Fruit fly (Drosophila melanogaster) whole organism, embryonic: ENCODE results near the gene fwd.

Experiments used
- Atf3 ChIP-seq: fragments of 200-800 bp; sonication (Bioruptor generic); optimal IDR thresholded peaks from 3 replicates; lab custom pipeline; 2016; ENCODE audit warnings: missing biosample characterization, missing genetic modification characterization
- CG10147 ChIP-seq: fragments of 200-800 bp; sonication (Bioruptor generic); optimal IDR thresholded peaks from 2 replicates; lab custom pipeline; 2019; ENCODE audit warnings: missing biosample characterization, mild to moderate bottlenecking, missing genetic modification characterization, moderate library complexity
- CG10274 ChIP-seq: fragments of 200-800 bp; sonication (Bioruptor generic); optimal IDR thresholded peaks from 3 replicates; lab custom pipeline; 2017; ENCODE audit warnings: missing biosample characterization, mild to moderate bottlenecking, missing genetic modification characterization
- CG10321 ChIP-seq: fragments of 200-800 bp; sonication (Bioruptor generic); IDR thresholded peaks from 2 replicates; pipeline ENCODE4 v1.3.6; 2022; ENCODE audit warnings: missing biosample characterization, missing genetic modification characterization
- CG11085 ChIP-seq: fragments of 200-800 bp; sonication (Bioruptor generic); IDR thresholded peaks from 2 replicates; pipeline ENCODE4 v1.3.6; 2022; ENCODE audit warnings: missing biosample characterization, missing genetic modification characterization
- CG11247 ChIP-seq: fragments of 200-800 bp; sonication (Bioruptor generic); IDR thresholded peaks from 2 replicates; pipeline ENCODE4 v1.3.6; 2022; ENCODE audit warnings: missing biosample characterization, missing genetic modification characterization
- CG11723 ChIP-seq: fragments of 200-800 bp; sonication (Bioruptor generic); optimal IDR thresholded peaks from 2 replicates; lab custom pipeline; 2017; ENCODE audit warnings: missing biosample characterization, mild to moderate bottlenecking, missing genetic modification characterization
- CG12219 ChIP-seq: fragments of 200-800 bp; sonication (Bioruptor generic); optimal IDR thresholded peaks from 3 replicates; lab custom pipeline; 2018; ENCODE audit warnings: missing biosample characterization, mild to moderate bottlenecking, missing genetic modification characterization
- CG13775 ChIP-seq: fragments of 200-800 bp; sonication (Bioruptor generic); optimal IDR thresholded peaks from 3 replicates; lab custom pipeline; 2017; ENCODE audit warnings: missing biosample characterization, mild to moderate bottlenecking, missing genetic modification characterization
- CG14014 ChIP-seq: fragments of 200-800 bp; sonication (Bioruptor generic); IDR thresholded peaks from 2 replicates; pipeline ENCODE4 v1.3.6; 2022; ENCODE audit warnings: missing biosample characterization, missing genetic modification characterization
- CG15073 ChIP-seq: fragments of 200-800 bp; sonication (Bioruptor generic); optimal IDR thresholded peaks from 2 replicates; lab custom pipeline; 2016; ENCODE audit warnings: missing biosample characterization, missing genetic modification characterization
- CG16813 ChIP-seq: fragments of 200-800 bp; sonication (Bioruptor generic); IDR thresholded peaks from 3 replicates; pipeline ENCODE4 v1.3.6; 2022; ENCODE audit warnings: missing biosample characterization, missing genetic modification characterization; ENCODE audit not compliant: partially characterized antibody
- CG17328 ChIP-seq: fragments of 200-800 bp; sonication (Bioruptor generic); IDR thresholded peaks from 2 replicates; pipeline ENCODE4 v1.3.6; 2022; ENCODE audit warnings: missing biosample characterization, missing genetic modification characterization
- CG2116 ChIP-seq: fragments of 200-800 bp; sonication (Bioruptor generic); optimal IDR thresholded peaks from 3 replicates; lab custom pipeline; 2018; ENCODE audit warnings: missing biosample characterization, mild to moderate bottlenecking, missing genetic modification characterization
- CG2199 ChIP-seq: fragments of 200-800 bp; sonication (Bioruptor generic); IDR thresholded peaks from 3 replicates; pipeline ENCODE4 v1.3.6; 2022; ENCODE audit warnings: missing biosample characterization, missing genetic modification characterization
- CG30403 ChIP-seq: fragments of 200-800 bp; sonication (Bioruptor generic); optimal IDR thresholded peaks from 3 replicates; lab custom pipeline; 2016; ENCODE audit warnings: missing biosample characterization, missing genetic modification characterization
- CG3163 ChIP-seq: fragments of 200-800 bp; sonication (Bioruptor generic); optimal IDR thresholded peaks from 3 replicates; lab custom pipeline; 2016; ENCODE audit warnings: missing biosample characterization, missing genetic modification characterization
- CG33557 ChIP-seq: fragments of 200-800 bp; sonication (Bioruptor generic); optimal IDR thresholded peaks from 2 replicates; lab custom pipeline; 2019; ENCODE audit warnings: missing biosample characterization, mild to moderate bottlenecking, missing genetic modification characterization, moderate library complexity
- CG42726 ChIP-seq: fragments of 200-800 bp; sonication (Bioruptor generic); IDR thresholded peaks from 2 replicates; pipeline ENCODE4 v1.3.6; 2022; ENCODE audit warnings: missing biosample characterization, missing genetic modification characterization; ENCODE audit not compliant: partially characterized antibody
- CG4707 ChIP-seq: fragments of 200-800 bp; sonication (Bioruptor generic); optimal IDR thresholded peaks from 2 replicates; lab custom pipeline; 2018; ENCODE audit warnings: missing biosample characterization, mild to moderate bottlenecking, missing genetic modification characterization, moderate library complexity
- CG5180 ChIP-seq: fragments of 200-800 bp; sonication (Bioruptor generic); optimal IDR thresholded peaks from 3 replicates; lab custom pipeline; 2017; ENCODE audit warnings: missing biosample characterization, missing genetic modification characterization, mild to moderate bottlenecking, moderate library complexity, missing genetic modification reagents
- CG5245 ChIP-seq: fragments of 200-800 bp; sonication (Bioruptor generic); optimal IDR thresholded peaks from 3 replicates; lab custom pipeline; 2016; ENCODE audit warnings: missing biosample characterization, missing genetic modification characterization
- CG6654 ChIP-seq: fragments of 200-800 bp; sonication (Bioruptor generic); optimal IDR thresholded peaks from 2 replicates; lab custom pipeline; 2017; ENCODE audit warnings: missing biosample characterization, mild to moderate bottlenecking, missing genetic modification characterization
- D19B ChIP-seq: fragments of 200-800 bp; sonication (Bioruptor generic); optimal IDR thresholded peaks from 2 replicates; lab custom pipeline; 2017; ENCODE audit warnings: missing biosample characterization, mild to moderate bottlenecking, missing genetic modification characterization
- Dip3 ChIP-seq: fragments of 200-800 bp; sonication (Bioruptor generic); optimal IDR thresholded peaks from 3 replicates; lab custom pipeline; 2016; ENCODE audit warnings: missing biosample characterization, missing genetic modification characterization
- Drgx ChIP-seq: fragments of 200-800 bp; sonication (Bioruptor generic); IDR thresholded peaks from 2 replicates; pipeline ENCODE4 v1.3.6; 2022; ENCODE audit warnings: missing biosample characterization, missing genetic modification characterization
- Fer3 ChIP-seq: fragments of 200-800 bp; sonication (Bioruptor generic); optimal IDR thresholded peaks from 2 replicates; lab custom pipeline; 2018; ENCODE audit warnings: missing biosample characterization, mild to moderate bottlenecking, missing genetic modification characterization, moderate library complexity
- Myb ChIP-seq: fragments of 200-800 bp; sonication (Bioruptor generic); optimal IDR thresholded peaks from 2 replicates; lab custom pipeline; 2016; ENCODE audit warnings: missing biosample characterization, missing genetic modification characterization
- Rx ChIP-seq: fragments of 200-800 bp; sonication (Bioruptor generic); IDR thresholded peaks from 2 replicates; pipeline ENCODE4 v1.3.6; 2022; ENCODE audit warnings: missing biosample characterization, missing genetic modification characterization
- Stat92E ChIP-seq, 3 experiments: fragments of >200 bp in 2 of 3; fragments of 200-800 bp in 1 of 3; sonication (Bioruptor generic) in 1 of 3; optimal IDR thresholded peaks; 2 replicates each; lab custom pipeline; 2017 to 2019; ENCODE audit warnings: missing biosample characterization in 3 of 3, missing genetic modification characterization in 3 of 3, mild to moderate bottlenecking in 1 of 3, moderate library complexity in 1 of 3
- YL-1 ChIP-seq: fragments of 200-800 bp; sonication (Bioruptor generic); optimal IDR thresholded peaks from 3 replicates; lab custom pipeline; 2017; ENCODE audit warnings: missing biosample characterization, mild to moderate bottlenecking, missing genetic modification characterization
- abd-A ChIP-seq: fragments of 200-800 bp; sonication (Bioruptor generic); optimal IDR thresholded peaks from 3 replicates; lab custom pipeline; 2019; ENCODE audit warnings: missing biosample characterization, mild to moderate bottlenecking, missing genetic modification characterization, moderate library complexity
- al ChIP-seq: fragments of 200-800 bp; sonication (Bioruptor generic); IDR thresholded peaks from 2 replicates; pipeline ENCODE4 v1.3.6; 2022; ENCODE audit warnings: missing biosample characterization, missing genetic modification characterization
- ara ChIP-seq: fragments of 200-800 bp; sonication (Bioruptor generic); IDR thresholded peaks from 2 replicates; pipeline ENCODE4 v1.3.6; 2022; ENCODE audit warnings: missing biosample characterization, missing genetic modification characterization
- bcd ChIP-seq: fragments of 200-800 bp; sonication (Bioruptor generic); optimal IDR thresholded peaks from 2 replicates; lab custom pipeline; 2017; ENCODE audit warnings: missing biosample characterization, mild to moderate bottlenecking, missing genetic modification characterization
- crp ChIP-seq, 2 experiments: fragments of 200-800 bp; sonication (Bioruptor generic); optimal IDR thresholded peaks; 2 replicates in 1 of 2; 3 replicates in 1 of 2; lab custom pipeline; 2017; ENCODE audit warnings: missing biosample characterization in 2 of 2, missing genetic modification characterization in 2 of 2, mild to moderate bottlenecking in 1 of 2, moderate library complexity in 1 of 2
- dati ChIP-seq: fragments of 200-800 bp; sonication (Bioruptor generic); IDR thresholded peaks from 2 replicates; pipeline ENCODE4 v1.3.6; 2022; ENCODE audit warnings: missing biosample characterization, missing genetic modification characterization
- dysf ChIP-seq: fragments of 200-800 bp; sonication (Bioruptor generic); IDR thresholded peaks from 3 replicates; pipeline ENCODE4 v1.3.6; 2022; ENCODE audit warnings: missing biosample characterization, missing genetic modification characterization
- esg ChIP-seq: fragments of 200-800 bp; sonication (Bioruptor generic); conservative IDR thresholded peaks from 2 replicates; pipeline ENCODE4 v1.3.6; 2022; ENCODE audit warnings: missing biosample characterization, missing genetic modification characterization
- h ChIP-seq: fragments of >200 bp; optimal IDR thresholded peaks from 2 replicates; lab custom pipeline; 2017
- hbn ChIP-seq: fragments of 200-800 bp; sonication (Bioruptor generic); IDR thresholded peaks from 2 replicates; pipeline ENCODE4 v1.3.6; 2022; ENCODE audit warnings: missing biosample characterization, missing genetic modification characterization; ENCODE audit not compliant: partially characterized antibody
- lilli ChIP-seq: fragments of 200-800 bp; sonication (Bioruptor generic); optimal IDR thresholded peaks from 3 replicates; lab custom pipeline; 2016; ENCODE audit warnings: missing biosample characterization, missing genetic modification characterization
- nmo ChIP-seq: fragments of 200-800 bp; sonication (Bioruptor generic); optimal IDR thresholded peaks from 2 replicates; lab custom pipeline; 2018; ENCODE audit warnings: missing biosample characterization, mild to moderate bottlenecking, missing genetic modification characterization, moderate library complexity
- repo ChIP-seq: fragments of 200-800 bp; sonication (Bioruptor generic); optimal IDR thresholded peaks from 2 replicates; lab custom pipeline; 2016; ENCODE audit warnings: missing biosample characterization, missing genetic modification characterization
- scrt ChIP-seq: fragments of 200-800 bp; sonication (Bioruptor generic); optimal IDR thresholded peaks from 2 replicates; lab custom pipeline; 2018; ENCODE audit warnings: missing biosample characterization, mild to moderate bottlenecking, missing genetic modification characterization, moderate library complexity
- seq ChIP-seq: fragments of 200-800 bp; sonication (Bioruptor generic); IDR thresholded peaks from 2 replicates; pipeline ENCODE4 v1.3.6; 2022; ENCODE audit warnings: missing biosample characterization, missing genetic modification characterization
- tna ChIP-seq: fragments of 200-800 bp; sonication (Bioruptor generic); IDR thresholded peaks from 2 replicates; pipeline ENCODE4 v1.3.6; 2022; ENCODE audit warnings: missing biosample characterization, missing genetic modification characterization; ENCODE audit not compliant: partially characterized antibody
- usp ChIP-seq: fragments of >200 bp; optimal IDR thresholded peaks from 2 replicates; lab custom pipeline; 2017; ENCODE audit warnings: missing biosample characterization, missing genetic modification characterization
- wdn ChIP-seq: fragments of 200-800 bp; sonication (Bioruptor generic); IDR thresholded peaks from 2 replicates; pipeline ENCODE4 v1.3.6; 2022; ENCODE audit warnings: missing biosample characterization, missing genetic modification characterization

The fwd gene

dm6 chr3L:319145-320009, at the start of gene fwd (continued):
- TF ChIP-seq ara (GFP tag; lab: Robert Waterston, UW) (peak; percentile 36; the same call in 1 of the 2 replicates), scrt (GFP tag; lab: Kevin White, UChicago) (peak; percentile 63), CG6654 (GFP tag; lab: Kevin White, UChicago) (no peak), tna (GFP tag; lab: Robert Waterston, UW) (no peak), bcd (no peak), CG3163 (GFP tag; lab: Kevin White, UChicago) (peak; percentile 38), Myb (GFP tag; lab: Kevin White, UChicago) (peak; percentile 98), usp (GFP tag; lab: Kevin White, UChicago) (no peak), CG5245 (GFP tag; lab: Kevin White, UChicago) (no peak), YL-1 (peak; percentile 97), lilli (peak; percentile 38), dati (GFP tag; lab: Robert Waterston, UW) (no peak), Drgx (GFP tag; lab: Robert Waterston, UW) (no peak), CG16813 (0 out of 3 replicates have a peak, but pooled peaks have one; percentile 22), CG5180 (GFP tag; lab: Kevin White, UChicago) (no peak), CG13775 (GFP tag; lab: Kevin White, UChicago) (no peak), CG10274 (GFP tag; lab: Kevin White, UChicago) (no peak), CG12219 (peak; percentile 15), abd-A (tag; lab: Kevin White, UChicago) (no peak), Rx (no peak), CG2116 (GFP tag; lab: Kevin White, UChicago) (peak; percentile 74), seq (GFP tag; lab: Robert Waterston, UW) (no peak; the same call in 1 of the 2 replicates), repo (GFP tag; lab: Kevin White, UChicago) (no peak), esg (no peak), D19B (peak; percentile 71), CG14014 (GFP tag; lab: Robert Waterston, UW) (no peak), CG11247 (GFP tag; lab: Robert Waterston, UW) (no peak), nmo (GFP tag; lab: Kevin White, UChicago) (peak; percentile 67), crp (GFP tag; optimal IDR thresholded peaks at IDR 0.05; lab: Kevin White, UChicago) (peak in 1 of 2 experiments; percentile 29), Dip3 (GFP tag; lab: Kevin White, UChicago) (no peak), CG4707 (GFP tag; lab: Kevin White, UChicago) (no peak), CG10321 (GFP tag; lab: Robert Waterston, UW) (no peak), hbn (GFP tag; lab: Robert Waterston, UW) (0 out of 2 replicates have a peak, but pooled peaks have one; percentile 20), dysf (GFP tag; lab: Robert Waterston, UW) (no peak), CG15073 (GFP tag; lab: Kevin White, UChicago) (no peak), CG2199 (GFP tag; lab: Robert Waterston, UW) (peak; percentile 40; the same call in 1 of the 3 replicates), CG10147 (GFP tag; lab: Kevin White, UChicago) (no peak), Stat92E (GFP tag; optimal IDR thresholded peaks at IDR 0.05; lab: Kevin White, UChicago) (peak in 1 of 3 experiments; percentile 55), CG17328 (GFP tag; lab: Robert Waterston, UW) (no peak), CG42726 (GFP tag; lab: Robert Waterston, UW) (peak; percentile 74), h (lab: Kevin White, UChicago) (no peak), CG30403 (GFP tag; lab: Kevin White, UChicago) (no peak), Atf3 (GFP tag; lab: Kevin White, UChicago) (no peak), CG33557 (GFP tag; lab: Kevin White, UChicago) (peak; percentile 54), al (no peak), CG11085 (GFP tag; lab: Robert Waterston, UW) (no peak), Fer3 (tag; lab: Kevin White, UChicago) (peak; percentile 8), wdn (GFP tag; lab: Robert Waterston, UW) (no peak), CG11723 (GFP tag; lab: Kevin White, UChicago) (no peak)
